Worm (Caenorhabditis elegans): ENCODE measurements around the gene tig-3.

The tig-3 gene

DNA sequence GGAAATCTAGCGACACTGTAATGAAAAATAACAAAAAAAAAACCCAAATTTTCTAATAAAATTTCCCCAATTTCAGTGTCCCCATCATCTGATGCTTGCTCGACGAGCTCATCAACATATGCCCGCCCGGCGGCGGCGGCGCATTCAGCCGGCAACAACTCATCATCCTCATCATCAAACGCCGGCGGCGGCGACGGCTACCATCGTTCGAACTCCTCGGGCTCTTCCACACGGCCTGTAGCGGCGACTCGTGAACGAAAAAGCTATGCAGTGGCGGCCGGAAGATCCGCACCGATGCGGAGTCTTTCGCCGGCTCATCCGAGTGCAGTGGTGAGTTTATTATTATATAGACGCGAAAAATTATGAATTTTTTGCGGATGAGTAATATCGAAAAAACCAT, 31.5 kb downstream of the tig-3 start:
- no peak for TF ChIP-seq snpc-4 (tag; optimal IDR thresholded peaks at IDR 0.05)
- TF ChIP-seq pqm-1 (tag; optimal IDR thresholded peaks at IDR 0.05), result no peak
- TF ChIP-seq ztf-4 (tag; optimal IDR thresholded peaks at IDR 0.05), result no peak
- no peak for TF ChIP-seq nhr-23 (tag; optimal IDR thresholded peaks at IDR 0.05)
- no peak for TF ChIP-seq nhr-11 (tag; optimal IDR thresholded peaks at IDR 0.05)

DNA sequence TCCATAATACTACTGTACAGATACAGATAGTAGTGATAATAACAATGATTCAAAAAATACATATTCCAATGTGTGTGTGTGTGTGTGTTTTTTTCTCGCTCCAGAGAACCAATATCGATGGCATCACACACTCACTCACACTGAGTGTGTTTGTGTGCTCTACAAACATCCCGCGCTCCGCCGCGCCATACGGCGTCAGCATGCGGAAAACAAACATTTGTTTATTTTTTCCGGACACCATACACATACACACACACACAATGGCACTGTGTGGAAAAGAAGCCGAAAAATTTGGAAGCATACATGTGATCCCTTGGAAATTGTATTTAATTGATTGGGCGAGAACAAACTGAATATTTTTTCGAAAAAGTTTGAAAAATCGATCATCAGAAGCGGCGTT, 32.6 kb downstream of the tig-3 start:
- no peak for TF ChIP-seq ztf-11 (tag; optimal IDR thresholded peaks at IDR 0.05)
- peak; percentile 65 for TF ChIP-seq pha-4 (tag; optimal IDR thresholded peaks at IDR 0.05)

DNA sequence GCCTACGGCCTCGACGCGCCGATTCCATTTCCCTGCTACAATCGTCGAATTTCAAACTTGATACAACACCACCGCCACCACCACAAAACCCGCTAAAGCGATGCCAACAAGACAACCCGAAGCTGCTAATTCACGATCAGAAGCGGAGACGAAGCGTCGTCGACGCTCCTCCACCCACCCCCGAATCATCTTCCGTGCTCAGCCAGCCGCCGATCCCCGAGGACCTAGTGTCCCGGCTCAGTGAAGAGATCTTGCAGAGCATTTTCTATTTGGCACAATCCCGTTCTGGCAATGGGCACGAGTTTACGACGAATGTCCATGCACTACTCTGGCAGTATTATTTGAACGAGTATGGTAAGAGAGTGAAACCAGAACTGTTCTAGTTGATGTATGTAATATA, 33.0 kb downstream of the tig-3 start:
- TF ChIP-seq fos-1 (tag; optimal IDR thresholded peaks at IDR 0.05) (no peak), hmg-11 (tag; optimal IDR thresholded peaks at IDR 0.05) (no peak), nhr-25 (tag; optimal IDR thresholded peaks at IDR 0.05) (no peak), R02D3.7 (tag; optimal IDR thresholded peaks at IDR 0.05) (no peak), nhr-76 (tag; optimal IDR thresholded peaks at IDR 0.05) (no peak), lsy-12 (tag; optimal IDR thresholded peaks at IDR 0.05) (no peak), jun-1 (tag; optimal IDR thresholded peaks at IDR 0.05) (no peak)

DNA sequence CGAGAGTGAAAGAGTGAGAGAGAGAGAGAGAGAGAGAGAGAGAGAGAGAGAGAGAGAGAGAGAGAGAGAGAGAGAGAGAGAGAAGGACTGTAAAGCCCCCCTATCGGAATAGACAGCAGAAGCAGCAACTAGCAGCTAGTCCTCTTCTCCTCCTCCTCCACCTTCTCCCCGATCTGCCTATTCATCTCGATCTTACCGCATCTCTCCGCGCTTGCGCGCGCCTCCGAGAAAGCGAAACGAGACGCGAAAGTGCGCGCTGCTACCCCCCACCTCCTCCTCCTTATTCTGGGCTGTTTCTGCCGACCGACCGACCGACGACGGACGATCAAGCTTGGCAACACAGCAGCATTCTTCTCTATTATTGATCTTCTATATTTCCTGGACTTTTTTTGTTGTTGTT, 33.6 kb downstream of the tig-3 start:
- TF ChIP-seq nhr-43 (tag; optimal IDR thresholded peaks at IDR 0.05; ENCODE audit: poor library complexity, severe bottlenecking) (peak; percentile 18), nhr-25 (tag; optimal IDR thresholded peaks at IDR 0.05) (peak; percentile 3), zag-1 (tag; optimal IDR thresholded peaks at IDR 0.05) (no peak), elt-1 (tag; optimal IDR thresholded peaks at IDR 0.05) (no peak), fkh-10 (GFP tag; optimal IDR thresholded peaks at IDR 0.05) (no peak), snpc-4 (tag; optimal IDR thresholded peaks at IDR 0.05) (no peak), aly-2 (tag; optimal IDR thresholded peaks at IDR 0.05) (no peak)

DNA sequence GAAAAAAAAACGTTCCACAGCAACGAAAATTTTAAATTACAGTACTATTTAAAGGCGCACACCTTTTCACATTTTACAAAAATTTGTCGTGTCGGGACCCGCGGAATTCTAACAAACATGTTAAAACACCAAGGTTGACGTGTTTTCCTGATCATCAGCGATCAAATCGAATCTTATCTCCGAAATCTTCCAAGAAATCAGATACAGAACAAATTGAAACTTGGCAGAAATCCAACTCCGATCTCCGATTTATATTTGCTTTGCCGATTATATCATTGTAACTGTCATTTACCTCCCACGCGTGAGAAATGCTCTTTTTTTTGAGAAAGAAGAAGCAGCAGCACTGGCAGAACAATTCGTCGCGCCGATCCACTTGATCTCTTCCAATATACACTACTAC, 37.9 kb downstream of the tig-3 start:
- no peak for TF ChIP-seq fos-1 (tag; optimal IDR thresholded peaks at IDR 0.05)
- TF ChIP-seq nhr-23 (tag; optimal IDR thresholded peaks at IDR 0.05), result peak; percentile 45
- no peak for TF ChIP-seq nhr-43 (tag; optimal IDR thresholded peaks at IDR 0.05; ENCODE audit: poor library complexity, severe bottlenecking)
- TF ChIP-seq hmg-11 (tag; optimal IDR thresholded peaks at IDR 0.05), result no peak
- TF ChIP-seq eor-1 (tag; optimal IDR thresholded peaks at IDR 0.05), result no peak
- TF ChIP-seq nhr-76 (tag; optimal IDR thresholded peaks at IDR 0.05), result no peak
- no peak for TF ChIP-seq nfya-1 (tag; optimal IDR thresholded peaks at IDR 0.05; ENCODE audit: insufficient read depth)
- no peak for TF ChIP-seq ztf-4 (tag; optimal IDR thresholded peaks at IDR 0.05)
- TF ChIP-seq R02D3.7 (tag; optimal IDR thresholded peaks at IDR 0.05), result no peak
- TF ChIP-seq egl-27 (tag; optimal IDR thresholded peaks at IDR 0.05), result no peak
- TF ChIP-seq ceh-16 (tag; optimal IDR thresholded peaks at IDR 0.05), result no peak
- TF ChIP-seq elt-1 (tag; optimal IDR thresholded peaks at IDR 0.05), result peak; percentile 96
- TF ChIP-seq mml-1 (tag; optimal IDR thresholded peaks at IDR 0.05), result no peak

DNA sequence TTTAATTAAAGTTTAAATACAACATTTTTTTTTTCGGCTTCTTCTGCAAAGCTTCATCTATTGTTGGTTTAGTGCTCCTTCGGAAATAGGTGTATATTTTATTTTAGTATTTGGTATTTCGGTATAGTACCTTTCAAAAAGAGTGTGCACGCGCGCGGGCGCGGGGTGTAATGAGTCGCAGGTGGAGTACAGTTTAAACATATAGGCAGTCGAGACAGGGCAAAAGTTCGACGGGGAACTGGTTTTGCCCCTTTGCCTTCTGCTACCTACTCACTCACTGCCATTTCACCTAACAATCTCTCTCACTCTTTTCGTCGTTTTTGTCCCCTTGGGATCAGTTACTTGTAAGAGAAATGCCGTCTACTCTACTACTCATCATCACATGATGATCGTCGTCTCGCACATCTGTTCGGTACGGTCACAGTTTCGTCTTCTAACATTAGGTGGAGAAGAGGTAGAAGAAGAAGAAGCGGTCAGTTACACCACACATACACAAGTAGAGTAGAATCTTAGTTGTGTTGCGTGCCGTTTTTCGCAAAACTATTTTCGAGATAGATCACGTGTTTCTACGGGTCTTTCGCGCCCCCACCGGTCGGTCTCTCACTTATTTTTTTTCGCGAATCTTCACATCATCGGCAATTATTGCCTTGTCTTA, 39.2 kb downstream of the tig-3 start:
- TF ChIP-seq elt-3 (tag; optimal IDR thresholded peaks at IDR 0.05), result no peak
- peak; percentile 17 for TF ChIP-seq ama-1 (optimal IDR thresholded peaks at IDR 0.05)
- no peak for TF ChIP-seq pqm-1 (tag; optimal IDR thresholded peaks at IDR 0.05)
- TF ChIP-seq jun-1 (tag; optimal IDR thresholded peaks at IDR 0.05), result peak; percentile 1
- no peak for TF ChIP-seq unc-62 (GFP tag; optimal IDR thresholded peaks at IDR 0.05)
- no peak for TF ChIP-seq ZK546.5 (tag; optimal IDR thresholded peaks at IDR 0.05)
- TF ChIP-seq fkh-10 (GFP tag; optimal IDR thresholded peaks at IDR 0.05), result no peak
- TF ChIP-seq egl-5 (tag; optimal IDR thresholded peaks at IDR 0.05), result no peak
- no peak for TF ChIP-seq ceh-16 (tag; optimal IDR thresholded peaks at IDR 0.05)
- TF ChIP-seq nhr-25 (tag; optimal IDR thresholded peaks at IDR 0.05), result peak; percentile 82
- TF ChIP-seq hmg-11 (tag; optimal IDR thresholded peaks at IDR 0.05), result peak; percentile 21
- peak; percentile 2 for TF ChIP-seq lin-39 (tag; optimal IDR thresholded peaks at IDR 0.05)
- peak; percentile 8 for TF ChIP-seq nfya-1 (tag; optimal IDR thresholded peaks at IDR 0.05; ENCODE audit: insufficient read depth)
- no peak for TF ChIP-seq nhr-237 (tag; optimal IDR thresholded peaks at IDR 0.05)
- TF ChIP-seq egl-27 (tag; optimal IDR thresholded peaks at IDR 0.05), result no peak
- no peak for TF ChIP-seq lsy-12 (tag; optimal IDR thresholded peaks at IDR 0.05)
- TF ChIP-seq ztf-4 (tag; optimal IDR thresholded peaks at IDR 0.05), result no peak
- TF ChIP-seq nhr-23 (tag; optimal IDR thresholded peaks at IDR 0.05), result peak; percentile 32
- TF ChIP-seq skn-1 (tag; optimal IDR thresholded peaks at IDR 0.05), result no peak
- TF ChIP-seq fkh-2 (tag; optimal IDR thresholded peaks at IDR 0.05), result no peak
- no peak for TF ChIP-seq unc-39 (tag; optimal IDR thresholded peaks at IDR 0.05)
- TF ChIP-seq ceh-9 (tag; optimal IDR thresholded peaks at IDR 0.05), result no peak
- no peak for TF ChIP-seq snpc-4 (tag; optimal IDR thresholded peaks at IDR 0.05)
- TF ChIP-seq nhr-67 (tag; optimal IDR thresholded peaks at IDR 0.05), result no peak
- TF ChIP-seq daf-12 (tag; optimal IDR thresholded peaks at IDR 0.05), result no peak
- TF ChIP-seq nhr-43 (tag; optimal IDR thresholded peaks at IDR 0.05; ENCODE audit: poor library complexity, severe bottlenecking), result no peak
- TF ChIP-seq fos-1 (tag; optimal IDR thresholded peaks at IDR 0.05), result no peak
- TF ChIP-seq nhr-28 (tag; optimal IDR thresholded peaks at IDR 0.05), result no peak
- TF ChIP-seq ceh-82 (tag; optimal IDR thresholded peaks at IDR 0.05), result no peak
- TF ChIP-seq pha-4 (tag; optimal IDR thresholded peaks at IDR 0.05), result peak; percentile 30
- no peak for TF ChIP-seq elt-2 (tag; optimal IDR thresholded peaks at IDR 0.05)
- no peak for TF ChIP-seq aly-2 (tag; optimal IDR thresholded peaks at IDR 0.05)
- no peak for TF ChIP-seq zag-1 (tag; optimal IDR thresholded peaks at IDR 0.05)
